Worm (Caenorhabditis elegans): ENCODE measurements around the gene Y4C6B.3.

The Y4C6B.3 gene

DNA sequence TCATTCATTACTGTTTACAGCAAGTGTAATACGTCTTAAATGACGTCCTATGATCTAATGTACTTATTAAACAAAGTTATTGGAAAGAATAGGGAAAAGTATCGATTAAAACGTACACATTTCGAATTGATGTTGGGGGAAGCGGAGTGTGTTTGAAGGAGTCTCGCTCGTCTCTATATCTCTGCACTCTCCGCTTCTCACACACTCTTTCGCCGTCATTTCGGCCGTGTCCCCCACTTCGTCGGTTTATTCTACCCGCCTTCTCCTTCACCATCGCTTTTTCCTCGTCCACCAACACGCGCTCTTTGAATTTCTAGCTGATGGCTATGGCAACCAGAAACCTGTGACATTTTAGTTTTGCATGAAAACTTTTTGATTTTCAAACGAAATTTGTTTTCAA lies 36.6 kb downstream of the Y4C6B.3 start:
- TF ChIP-seq ceh-13 (GFP tag; optimal IDR thresholded peaks at IDR 0.05), result no peak
- TF ChIP-seq F13C5.2 (tag; optimal IDR thresholded peaks at IDR 0.05), result no peak
- TF ChIP-seq ets-7 (tag; optimal IDR thresholded peaks at IDR 0.05), result no peak
- TF ChIP-seq hmg-4 (GFP tag; optimal IDR thresholded peaks at IDR 0.05), result no peak
- TF ChIP-seq flt-1 (GFP tag; IDR thresholded peaks at IDR 0.05), result no peak
- peak; percentile 33 for TF ChIP-seq aly-1 (tag; optimal IDR thresholded peaks at IDR 0.05)

DNA sequence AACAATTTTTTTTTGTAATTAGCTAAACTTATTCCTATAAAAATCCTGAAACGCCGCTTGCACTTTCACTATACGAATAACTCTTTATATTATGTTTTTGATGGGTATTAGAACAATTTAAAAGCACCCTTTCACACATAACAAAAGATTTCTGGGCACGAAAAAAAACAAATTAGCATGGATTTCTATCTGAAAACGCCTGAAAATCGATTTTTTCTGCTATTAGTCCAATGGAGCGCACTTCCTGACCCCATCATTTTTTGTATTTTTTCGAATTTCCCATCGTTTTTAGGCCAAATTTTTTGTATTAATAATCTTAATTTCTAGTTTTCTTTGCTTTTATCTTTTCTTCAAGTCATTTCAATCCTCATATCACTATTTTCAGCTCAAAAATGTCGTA lies 37.1 kb downstream of the Y4C6B.3 start, which contains the start of gene F41H10.3:
Gene F41H10.3, plus strand, starts transcription at position 388 of the 400 bp plus-strand sequence.
- no peak for TF ChIP-seq scrt-1 (GFP tag; IDR thresholded peaks at IDR 0.05)
- no peak for TF ChIP-seq hnd-1 (tag; optimal IDR thresholded peaks at IDR 0.05)
- TF ChIP-seq hmg-4 (GFP tag; optimal IDR thresholded peaks at IDR 0.05), result no peak
- TF ChIP-seq tra-4 (tag; optimal IDR thresholded peaks at IDR 0.05), result no peak
- TF ChIP-seq F13C5.2 (tag; optimal IDR thresholded peaks at IDR 0.05), result no peak
- TF ChIP-seq ceh-13 (GFP tag; optimal IDR thresholded peaks at IDR 0.05), result no peak
- TF ChIP-seq ets-7 (tag; optimal IDR thresholded peaks at IDR 0.05), result no peak
- no peak for TF ChIP-seq B0310.2 (tag; optimal IDR thresholded peaks at IDR 0.05)
- no peak for TF ChIP-seq hmbx-1 (tag; optimal IDR thresholded peaks at IDR 0.05)

DNA sequence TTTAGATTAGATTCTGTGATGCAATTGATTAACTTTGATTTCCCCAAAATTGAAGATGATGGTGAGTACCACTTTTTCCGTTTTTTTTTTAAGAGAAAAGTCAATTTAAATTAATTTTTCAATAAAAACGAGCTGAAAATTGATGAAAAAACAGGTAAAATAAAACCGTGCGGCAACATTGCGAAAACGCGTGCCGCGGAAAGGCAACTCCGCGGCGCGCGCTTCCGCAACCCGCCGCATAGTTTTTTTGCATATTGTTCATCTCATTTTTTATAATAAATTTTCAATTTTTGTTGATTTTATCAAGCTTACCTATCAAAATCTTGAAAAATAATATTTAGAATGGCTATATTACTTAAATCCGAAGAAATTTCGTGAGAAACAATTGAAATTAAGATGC lies 38.6 kb downstream of the Y4C6B.3 start:
- peak; percentile 25 for TF ChIP-seq hnd-1 (tag; optimal IDR thresholded peaks at IDR 0.05)
- peak; percentile 2 for TF ChIP-seq hmbx-1 (tag; optimal IDR thresholded peaks at IDR 0.05)
- TF ChIP-seq ama-1 (optimal IDR thresholded peaks at IDR 0.05), result no peak
- TF ChIP-seq sea-1 (GFP tag; conservative IDR thresholded peaks at IDR 0.05), result peak; percentile 53; the same call in 1 of the 2 replicates
- TF ChIP-seq scrt-1 (GFP tag; IDR thresholded peaks at IDR 0.05), result 0 out of 2 replicates have a peak, but pooled peaks have one; percentile 33
- TF ChIP-seq flt-1 (GFP tag; IDR thresholded peaks at IDR 0.05), result peak; percentile 52; the same call in 1 of the 2 replicates
- TF ChIP-seq B0310.2 (tag; optimal IDR thresholded peaks at IDR 0.05), result no peak
- TF ChIP-seq aly-1 (tag; optimal IDR thresholded peaks at IDR 0.05), result no peak
- TF ChIP-seq tra-4 (tag; optimal IDR thresholded peaks at IDR 0.05), result no peak
- peak; percentile 9 for TF ChIP-seq hmg-4 (GFP tag; optimal IDR thresholded peaks at IDR 0.05)
- peak; percentile 81 for TF ChIP-seq pes-1 (GFP tag; IDR thresholded peaks at IDR 0.05)
- TF ChIP-seq ceh-36 (tag; optimal IDR thresholded peaks at IDR 0.05), result no peak
- TF ChIP-seq tbx-37 (GFP tag; conservative IDR thresholded peaks at IDR 0.05), result 0 out of 2 replicates have a peak, but pooled peaks have one; percentile 32
- TF ChIP-seq ets-7 (tag; optimal IDR thresholded peaks at IDR 0.05), result peak; percentile 56
- TF ChIP-seq ceh-13 (GFP tag; optimal IDR thresholded peaks at IDR 0.05), result peak; percentile 39
- peak; percentile 72 for TF ChIP-seq F13C5.2 (tag; optimal IDR thresholded peaks at IDR 0.05)
- TF ChIP-seq tbx-11 (GFP tag; IDR thresholded peaks at IDR 0.05), result 0 out of 2 replicates have a peak, but pooled peaks have one; percentile 45

DNA sequence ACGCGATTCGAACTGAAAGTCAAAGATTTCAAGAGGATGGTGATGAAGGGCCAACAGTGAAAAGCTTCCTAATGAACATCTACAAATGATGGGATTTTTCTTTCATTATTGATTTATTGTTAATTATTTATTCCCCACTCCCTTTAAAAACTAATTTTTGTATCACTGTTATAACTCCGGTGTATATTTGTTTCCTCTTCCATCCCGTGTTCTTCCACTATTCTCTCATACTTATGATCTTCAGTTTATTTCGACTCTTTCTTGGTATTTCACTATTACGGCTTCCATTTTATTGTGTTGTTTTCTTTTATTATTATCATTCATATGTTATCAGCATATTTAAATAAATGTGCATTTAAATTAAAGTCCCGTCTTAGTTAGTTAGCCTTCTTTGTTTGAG lies 42.0 kb downstream of the Y4C6B.3 start:
- TF ChIP-seq tbx-37 (GFP tag; conservative IDR thresholded peaks at IDR 0.05) (no peak), tbx-11 (GFP tag; IDR thresholded peaks at IDR 0.05) (no peak), hmg-4 (GFP tag; optimal IDR thresholded peaks at IDR 0.05) (no peak), sea-1 (GFP tag; conservative IDR thresholded peaks at IDR 0.05) (no peak), flt-1 (GFP tag; IDR thresholded peaks at IDR 0.05) (no peak), ama-1 (optimal IDR thresholded peaks at IDR 0.05) (no peak), hmbx-1 (tag; optimal IDR thresholded peaks at IDR 0.05) (no peak), B0310.2 (tag; optimal IDR thresholded peaks at IDR 0.05) (no peak), ets-7 (tag; optimal IDR thresholded peaks at IDR 0.05) (no peak), ceh-13 (GFP tag; optimal IDR thresholded peaks at IDR 0.05) (no peak), F13C5.2 (tag; optimal IDR thresholded peaks at IDR 0.05) (no peak), aly-1 (tag; optimal IDR thresholded peaks at IDR 0.05) (no peak), ceh-36 (tag; optimal IDR thresholded peaks at IDR 0.05) (no peak)

DNA sequence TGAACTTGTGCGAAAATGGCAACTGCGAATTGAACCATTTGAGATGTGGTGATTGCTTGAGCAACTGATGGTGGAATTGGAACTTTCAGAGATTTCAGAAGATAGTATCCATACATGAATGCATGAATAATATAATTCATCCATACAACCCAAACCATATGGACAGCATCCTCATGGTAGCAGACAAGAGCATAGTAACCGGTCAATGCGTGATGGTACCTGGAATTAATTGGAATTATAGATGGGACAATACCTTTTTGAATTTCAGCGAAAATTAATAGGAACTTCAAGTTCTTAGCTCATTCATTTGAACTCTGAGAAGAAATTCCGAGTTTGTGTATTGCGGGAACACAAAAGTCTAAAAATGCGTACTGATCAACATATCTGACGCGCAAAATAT lies 42.7 kb downstream of the Y4C6B.3 start:
- TF ChIP-seq hmg-4 (GFP tag; optimal IDR thresholded peaks at IDR 0.05) (no peak), sea-1 (GFP tag; conservative IDR thresholded peaks at IDR 0.05) (no peak), tbx-37 (GFP tag; conservative IDR thresholded peaks at IDR 0.05) (no peak), hmbx-1 (tag; optimal IDR thresholded peaks at IDR 0.05) (no peak), tra-4 (tag; optimal IDR thresholded peaks at IDR 0.05) (no peak), flt-1 (GFP tag; IDR thresholded peaks at IDR 0.05) (no peak), tbx-11 (GFP tag; IDR thresholded peaks at IDR 0.05) (no peak), aly-1 (tag; optimal IDR thresholded peaks at IDR 0.05) (no peak), F13C5.2 (tag; optimal IDR thresholded peaks at IDR 0.05) (no peak), ama-1 (optimal IDR thresholded peaks at IDR 0.05) (no peak), hnd-1 (tag; optimal IDR thresholded peaks at IDR 0.05) (no peak), ets-7 (tag; optimal IDR thresholded peaks at IDR 0.05) (no peak), ceh-36 (tag; optimal IDR thresholded peaks at IDR 0.05) (no peak), scrt-1 (GFP tag; IDR thresholded peaks at IDR 0.05) (no peak), ceh-13 (GFP tag; optimal IDR thresholded peaks at IDR 0.05) (no peak), pes-1 (GFP tag; IDR thresholded peaks at IDR 0.05) (no peak), B0310.2 (tag; optimal IDR thresholded peaks at IDR 0.05) (no peak)

DNA sequence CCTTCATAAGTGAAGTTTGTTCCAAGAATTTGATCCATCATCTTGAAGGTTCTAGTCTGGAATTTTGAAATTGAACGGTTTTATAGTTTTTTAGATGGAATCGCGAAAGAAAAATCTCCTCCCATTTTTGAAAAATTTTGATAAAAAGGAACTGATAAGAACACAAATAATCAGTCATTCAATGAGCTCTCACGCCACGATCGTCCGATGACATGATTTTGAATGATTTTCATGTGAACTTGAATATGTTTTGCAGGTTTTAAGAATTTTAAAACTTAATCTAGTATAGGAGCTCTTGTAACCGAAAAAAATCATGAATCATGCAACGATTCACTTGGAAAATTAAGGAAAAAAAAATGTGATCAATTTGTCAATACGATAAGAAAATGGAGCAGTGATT lies 44.8 kb downstream of the Y4C6B.3 start, which contains the start of gene elo-5:
Gene elo-5, minus strand, starts transcription at position 56 of the 400 bp plus-strand sequence.
- TF ChIP-seq scrt-1 (GFP tag; IDR thresholded peaks at IDR 0.05), result no peak
- no peak for TF ChIP-seq aly-1 (tag; optimal IDR thresholded peaks at IDR 0.05)
- no peak for TF ChIP-seq sea-1 (GFP tag; conservative IDR thresholded peaks at IDR 0.05)
- no peak for TF ChIP-seq ceh-13 (GFP tag; optimal IDR thresholded peaks at IDR 0.05)
- no peak for TF ChIP-seq B0310.2 (tag; optimal IDR thresholded peaks at IDR 0.05)
- no peak for TF ChIP-seq tra-4 (tag; optimal IDR thresholded peaks at IDR 0.05)
- no peak for TF ChIP-seq ama-1 (optimal IDR thresholded peaks at IDR 0.05)
- no peak for TF ChIP-seq pes-1 (GFP tag; IDR thresholded peaks at IDR 0.05)
- no peak for TF ChIP-seq flt-1 (GFP tag; IDR thresholded peaks at IDR 0.05)
- TF ChIP-seq hnd-1 (tag; optimal IDR thresholded peaks at IDR 0.05), result no peak
- TF ChIP-seq tbx-37 (GFP tag; conservative IDR thresholded peaks at IDR 0.05), result no peak
- no peak for TF ChIP-seq tbx-11 (GFP tag; IDR thresholded peaks at IDR 0.05)
- TF ChIP-seq hmg-4 (GFP tag; optimal IDR thresholded peaks at IDR 0.05), result no peak
- no peak for TF ChIP-seq ceh-36 (tag; optimal IDR thresholded peaks at IDR 0.05)
- TF ChIP-seq ets-7 (tag; optimal IDR thresholded peaks at IDR 0.05), result no peak
- no peak for TF ChIP-seq hmbx-1 (tag; optimal IDR thresholded peaks at IDR 0.05)

DNA sequence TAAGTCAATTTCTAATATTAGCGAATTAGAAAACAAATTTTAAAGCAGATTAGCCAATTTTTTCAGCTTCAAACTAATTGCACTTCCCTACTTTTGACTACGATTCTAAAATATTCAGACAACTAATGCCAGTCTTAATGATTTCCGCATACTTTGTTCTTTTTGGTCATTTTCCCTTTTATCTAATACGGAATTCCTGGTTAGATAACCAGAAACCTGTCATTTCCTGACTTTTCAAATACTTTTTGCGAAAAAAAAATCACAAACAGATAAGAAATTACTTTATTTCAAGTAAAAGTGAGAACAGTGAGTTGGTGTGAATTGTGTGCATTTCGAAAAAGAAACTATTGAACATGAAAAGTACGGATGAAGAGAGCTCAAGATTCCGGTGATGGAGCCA lies 47.9 kb downstream of the Y4C6B.3 start:
- no peak for TF ChIP-seq ceh-36 (tag; optimal IDR thresholded peaks at IDR 0.05)

Measured in whole organism, early embryonic.